Fruit fly (Drosophila melanogaster) whole organism, adult: ENCODE data around the gene kug.

Source experiments
- CG11617 ChIP-seq: fragments of 200-800 bp; sonication (Bioruptor generic); optimal IDR thresholded peaks from 2 replicates; lab custom pipeline; 2017; ENCODE audit warnings: mild to moderate bottlenecking, missing biosample characterization, missing genetic modification reagents, missing genetic modification characterization
- CG14711 ChIP-seq: fragments of 200-800 bp; sonication (Bioruptor generic); optimal IDR thresholded peaks from 2 replicates; lab custom pipeline; 2018; ENCODE audit warnings: missing biosample characterization, mild to moderate bottlenecking, missing genetic modification characterization, moderate library complexity
- CG7045 ChIP-seq: fragments of 200-800 bp; sonication (Bioruptor generic); optimal IDR thresholded peaks from 2 replicates; lab custom pipeline; 2017; ENCODE audit warnings: missing biosample characterization, mild to moderate bottlenecking, missing genetic modification characterization
- CG7101 ChIP-seq: fragments of 200-800 bp; sonication (Bioruptor generic); optimal IDR thresholded peaks from 2 replicates; lab custom pipeline; 2018; ENCODE audit warnings: missing biosample characterization, mild to moderate bottlenecking, missing genetic modification characterization, moderate library complexity
- Crg-1 ChIP-seq: fragments of 200-800 bp; sonication (Bioruptor generic); optimal IDR thresholded peaks from 2 replicates; lab custom pipeline; 2016; ENCODE audit warnings: missing biosample characterization, missing genetic modification characterization
- Hr96 ChIP-seq: fragments of 200-800 bp; sonication (Bioruptor generic); optimal IDR thresholded peaks from 2 replicates; lab custom pipeline; 2016; ENCODE audit warnings: missing biosample characterization, missing genetic modification characterization
- cic ChIP-seq: fragments of 200-800 bp; sonication (Bioruptor generic); optimal IDR thresholded peaks from 2 replicates; lab custom pipeline; 2017; ENCODE audit warnings: missing biosample characterization, mild to moderate bottlenecking, missing genetic modification characterization, moderate library complexity
- kay ChIP-seq: fragments of 200-800 bp; sonication (Bioruptor generic); peaks from one replicate; lab custom pipeline; 2016; ENCODE audit warnings: missing biosample characterization, missing genetic modification characterization, borderline replicate concordance
- ovo ChIP-seq: fragments of 200-800 bp; sonication (Bioruptor generic); optimal IDR thresholded peaks from 2 replicates; lab custom pipeline; 2016; ENCODE audit warnings: missing biosample characterization, missing genetic modification characterization
- toe ChIP-seq: fragments of 200-800 bp; sonication (Bioruptor generic); optimal IDR thresholded peaks from 2 replicates; lab custom pipeline; 2016; ENCODE audit warnings: missing biosample characterization, missing genetic modification characterization

- no peak for TF ChIP-seq CG7101 (tag; lab: Kevin White, UChicago)
- TF ChIP-seq CG11617: no peak
- TF ChIP-seq Crg-1 (GFP tag; lab: Kevin White, UChicago): no peak
- no peak for TF ChIP-seq CG14711 (tag; lab: Kevin White, UChicago)
- TF ChIP-seq ovo (GFP tag; lab: Kevin White, UChicago): no peak
- no peak for TF ChIP-seq toe (GFP tag; lab: Kevin White, UChicago)
- TF ChIP-seq Hr96 (GFP tag; lab: Kevin White, UChicago): no peak
- no peak for TF ChIP-seq kay
- no peak for TF ChIP-seq CG7045 (GFP tag; lab: Kevin White, UChicago)
- no peak for TF ChIP-seq cic (GFP tag; lab: Kevin White, UChicago)
Observed at dm6 chr3L:20005033-20005782, at the start of gene kug.
